Worm (Caenorhabditis elegans): ENCODE measurements around the gene srm-6.

ce11 chrV:14312695-14313094 is 24.1 kb upstream of the srm-6 start, which contains the start of gene F14D7.8:
- TF ChIP-seq mls-2 (tag; optimal IDR thresholded peaks at IDR 0.05) (no peak), mep-1 (tag; optimal IDR thresholded peaks at IDR 0.05) (no peak)

Data from whole organism, mixed stage, embryonic.